Fruit fly (Drosophila melanogaster): ENCODE data around the gene chinmo.

DNA sequence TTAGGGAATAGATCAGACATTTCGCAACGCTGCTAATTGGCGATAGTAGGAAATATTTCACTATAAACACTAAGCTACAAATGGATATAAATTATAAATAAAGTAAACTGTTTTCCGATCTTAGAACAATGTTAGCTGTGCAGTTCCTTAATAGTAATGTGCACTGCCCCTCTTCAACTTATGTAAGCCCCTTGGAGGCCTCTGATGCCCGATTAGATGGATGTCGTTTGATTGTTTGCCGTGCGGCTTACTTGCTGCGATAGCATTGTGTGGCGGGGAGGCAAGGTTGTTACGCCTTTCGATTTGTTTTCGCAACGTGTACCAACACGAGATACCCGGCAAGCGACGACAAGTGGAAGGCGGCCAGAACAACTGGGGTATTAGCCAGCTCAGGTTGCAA is 71.2 kb downstream of the chinmo start:
- no peak for TF ChIP-seq BtbVII (GFP tag; optimal IDR thresholded peaks at IDR 0.05)
- TF ChIP-seq CG5953 (GFP tag; IDR thresholded peaks at IDR 0.05), result no peak
- TF ChIP-seq Hr51 (GFP tag; optimal IDR thresholded peaks at IDR 0.05), result no peak
- no peak for TF ChIP-seq CG6254 (GFP tag; optimal IDR thresholded peaks at IDR 0.05)
- no peak for TF ChIP-seq GATAe (GFP tag; conservative IDR thresholded peaks at IDR 0.05)
